Worm (Caenorhabditis elegans) whole organism, young adult: ENCODE measurements around the gene ttr-29.

Source experiments
- B0019.2 ChIP-seq: fragments of 200-800 bp; sonication (Bioruptor generic); conservative IDR thresholded peaks from 2 replicates; pipeline ENCODE4 v1.3.6; 2022; ENCODE audit warnings: missing genetic modification reagents, missing genetic modification characterization, missing compliant biosample characterization
- B0336.3 ChIP-seq: fragments of 200-800 bp; sonication (Bioruptor generic); IDR thresholded peaks from 2 replicates; pipeline ENCODE4 v1.3.6; 2022; ENCODE audit warnings: missing genetic modification characterization, missing compliant biosample characterization
- C17E4.6 ChIP-seq: fragments of 200-800 bp; sonication (Bioruptor generic); IDR thresholded peaks from 2 replicates; pipeline ENCODE4 v1.3.6; 2022; ENCODE audit warnings: missing genetic modification reagents, missing genetic modification characterization, missing compliant biosample characterization
- F22D6.2 ChIP-seq: sonication (generic microtip); optimal IDR thresholded peaks from 2 replicates; lab custom pipeline; 2016; ENCODE audit warnings: mild to moderate bottlenecking, missing genetic modification characterization, missing compliant biosample characterization
- F23B12.7 ChIP-seq: sonication (generic microtip); optimal IDR thresholded peaks from 2 replicates; lab custom pipeline; 2017; ENCODE audit warnings: missing genetic modification characterization, mild to moderate bottlenecking, missing compliant biosample characterization, antibody characterized with exemption, moderate library complexity; ENCODE audit not compliant: insufficient read depth
- Y53F4B.3 ChIP-seq: fragments of 200-800 bp; sonication (Bioruptor generic); IDR thresholded peaks from 2 replicates; pipeline ENCODE4 v1.3.6; 2022; ENCODE audit warnings: missing genetic modification reagents, missing genetic modification characterization, missing compliant biosample characterization
- Y67H2A.10 ChIP-seq: fragments of 200-800 bp; sonication (Bioruptor generic); conservative IDR thresholded peaks from 2 replicates; pipeline ENCODE4 v1.3.6; 2022; ENCODE audit warnings: missing genetic modification reagents, missing genetic modification characterization, missing compliant biosample characterization
- akir-1 ChIP-seq: fragments of 200-800 bp; sonication (Bioruptor generic); optimal IDR thresholded peaks from 2 replicates; lab custom pipeline; 2018; ENCODE audit warnings: mild to moderate bottlenecking, missing genetic modification characterization, moderate library complexity, missing compliant biosample characterization
- atf-7 ChIP-seq: sonication (generic microtip); optimal IDR thresholded peaks from 2 replicates; lab custom pipeline; 2017; ENCODE audit warnings: mild to moderate bottlenecking, missing genetic modification characterization, missing compliant biosample characterization
- bed-1 ChIP-seq: fragments of 200-800 bp; sonication (Bioruptor generic); IDR thresholded peaks from 2 replicates; pipeline ENCODE4 v1.3.6; 2022; ENCODE audit warnings: missing genetic modification reagents, missing genetic modification characterization, missing compliant biosample characterization
- ceh-27 ChIP-seq: fragments of 200-800 bp; sonication (Bioruptor generic); optimal IDR thresholded peaks from 2 replicates; lab custom pipeline; 2018; ENCODE audit warnings: mild to moderate bottlenecking, missing genetic modification characterization, moderate library complexity, missing compliant biosample characterization
- ceh-91 ChIP-seq: fragments of 200-800 bp; sonication (Bioruptor generic); IDR thresholded peaks from 2 replicates; pipeline ENCODE4 v1.3.6; 2022; ENCODE audit warnings: missing genetic modification reagents, missing genetic modification characterization, missing compliant biosample characterization
- die-1 ChIP-seq: sonication (generic microtip); optimal IDR thresholded peaks from 2 replicates; lab custom pipeline; 2016; ENCODE audit warnings: missing genotype, mild to moderate bottlenecking, missing genetic modification characterization, missing compliant biosample characterization
- egl-44 ChIP-seq: fragments of 200-800 bp; sonication (Bioruptor generic); IDR thresholded peaks from 2 replicates; pipeline ENCODE4 v1.3.6; 2022; ENCODE audit warnings: missing genetic modification reagents, missing genetic modification characterization, missing compliant biosample characterization
- ets-4 ChIP-seq: fragments of 200-800 bp; sonication (Bioruptor generic); optimal IDR thresholded peaks from 2 replicates; lab custom pipeline; 2018; ENCODE audit warnings: mild to moderate bottlenecking, missing genetic modification characterization, missing compliant biosample characterization
- hlh-26 ChIP-seq: fragments of 200-800 bp; sonication (Bioruptor generic); conservative IDR thresholded peaks from 2 replicates; pipeline ENCODE4 v1.3.6; 2022; ENCODE audit warnings: missing genetic modification reagents, missing genetic modification characterization, missing compliant biosample characterization
- hmg-20 ChIP-seq: fragments of 200-800 bp; sonication (Bioruptor generic); IDR thresholded peaks from 2 replicates; pipeline ENCODE4 v1.3.6; 2022; ENCODE audit warnings: missing genetic modification reagents, missing genetic modification characterization, missing compliant biosample characterization
- hrde-1 ChIP-seq: sonication (generic microtip); optimal IDR thresholded peaks from 2 replicates; lab custom pipeline; 2016; ENCODE audit warnings: missing genetic modification characterization, mild to moderate bottlenecking, missing compliant biosample characterization, moderate library complexity, missing genotype, missing genetic modification reagents, borderline replicate concordance
- hsf-1 ChIP-seq: fragments of 200-800 bp; sonication (Bioruptor generic); IDR thresholded peaks from 2 replicates; pipeline ENCODE4 v1.3.6; 2022; ENCODE audit warnings: missing genetic modification reagents, missing genetic modification characterization, missing compliant biosample characterization
- lag-1 ChIP-seq: fragments of 200-800 bp; sonication (Bioruptor generic); IDR thresholded peaks from 2 replicates; pipeline ENCODE4 v1.3.6; 2022; ENCODE audit warnings: missing genetic modification reagents, missing genetic modification characterization, missing compliant biosample characterization
- let-526 ChIP-seq: fragments of 200-800 bp; sonication (Bioruptor generic); IDR thresholded peaks from 2 replicates; pipeline ENCODE4 v1.3.6; 2022; ENCODE audit warnings: missing genetic modification reagents, missing genetic modification characterization, missing compliant biosample characterization
- let-607 ChIP-seq, 2 experiments: fragments of 200-800 bp in 1 of 2; sonication (Bioruptor generic) in 1 of 2; sonication (generic microtip) in 1 of 2; optimal IDR thresholded peaks; 2 replicates each; lab custom pipeline; 2016 to 2018; ENCODE audit warnings: mild to moderate bottlenecking in 2 of 2, missing compliant biosample characterization in 2 of 2, missing genetic modification characterization in 2 of 2, moderate library complexity in 2 of 2, missing genotype in 1 of 2
- lir-1 ChIP-seq: fragments of 200-800 bp; sonication (Bioruptor generic); conservative IDR thresholded peaks from 2 replicates; pipeline ENCODE4 v1.3.6; 2022; ENCODE audit warnings: missing genetic modification reagents, missing genetic modification characterization, missing compliant biosample characterization
- madf-3 ChIP-seq: fragments of 200-800 bp; sonication (Bioruptor generic); IDR thresholded peaks from 2 replicates; pipeline ENCODE4 v1.3.6; 2022; ENCODE audit warnings: missing genetic modification reagents, missing genetic modification characterization, missing compliant biosample characterization
- madf-6 ChIP-seq: fragments of 200-800 bp; sonication (Bioruptor generic); IDR thresholded peaks from 2 replicates; pipeline ENCODE4 v1.3.6; 2022; ENCODE audit warnings: missing genetic modification reagents, missing genetic modification characterization, missing compliant biosample characterization
- mel-28 ChIP-seq: sonication (generic microtip); optimal IDR thresholded peaks from 2 replicates; lab custom pipeline; 2016; ENCODE audit warnings: borderline replicate concordance, mild to moderate bottlenecking, missing genetic modification characterization, missing compliant biosample characterization
- nfya-2 ChIP-seq: fragments of 200-800 bp; sonication (Bioruptor generic); IDR thresholded peaks from 2 replicates; pipeline ENCODE4 v1.3.6; 2022; ENCODE audit warnings: missing genetic modification reagents, missing genetic modification characterization, missing compliant biosample characterization
- nfyb-1 ChIP-seq: fragments of 200-800 bp; sonication (Bioruptor generic); IDR thresholded peaks from 2 replicates; pipeline ENCODE4 v1.3.6; 2022; ENCODE audit warnings: missing genetic modification reagents, missing genetic modification characterization, missing compliant biosample characterization
- nhr-80 ChIP-seq: sonication (generic microtip); optimal IDR thresholded peaks from 2 replicates; lab custom pipeline; 2016; ENCODE audit warnings: missing genetic modification characterization, missing compliant biosample characterization
- pbrm-1 ChIP-seq: fragments of 200-800 bp; sonication (Bioruptor generic); IDR thresholded peaks from 2 replicates; pipeline ENCODE4 v1.3.6; 2022; ENCODE audit warnings: missing genetic modification reagents, missing genetic modification characterization, missing compliant biosample characterization
- repo-1 ChIP-seq: sonication (generic microtip); optimal IDR thresholded peaks from 2 replicates; lab custom pipeline; 2017; ENCODE audit warnings: mild to moderate bottlenecking, missing genetic modification characterization, missing compliant biosample characterization
- snpc-1.1 ChIP-seq: sonication (generic microtip); optimal IDR thresholded peaks from 2 replicates; lab custom pipeline; 2017; ENCODE audit warnings: missing genetic modification characterization, mild to moderate bottlenecking, missing compliant biosample characterization, antibody characterized with exemption, moderate library complexity, missing genotype, missing genetic modification reagents; ENCODE audit not compliant: insufficient read depth
- tbp1 ChIP-seq: fragments of 200-800 bp; sonication (Bioruptor generic); optimal IDR thresholded peaks from 2 replicates; lab custom pipeline; 2018; ENCODE audit warnings: mild to moderate bottlenecking, missing genetic modification characterization, missing compliant biosample characterization
- tbx-9 ChIP-seq: sonication (generic microtip); optimal IDR thresholded peaks from 2 replicates; lab custom pipeline; 2016; ENCODE audit warnings: borderline replicate concordance, missing genetic modification characterization, inconsistent platforms, missing compliant biosample characterization
- tlf-1 ChIP-seq: fragments of 200-800 bp; sonication (Bioruptor generic); optimal IDR thresholded peaks from 2 replicates; lab custom pipeline; 2018; ENCODE audit warnings: mild to moderate bottlenecking, missing genetic modification characterization, missing compliant biosample characterization
- xnd-1 ChIP-seq: sonication (generic microtip); optimal IDR thresholded peaks from 2 replicates; lab custom pipeline; 2016; ENCODE audit warnings: missing genotype, missing genetic modification reagents, missing genetic modification characterization, missing compliant biosample characterization
- ztf-22 ChIP-seq: fragments of 200-800 bp; sonication (Bioruptor generic); optimal IDR thresholded peaks from 2 replicates; lab custom pipeline; 2018; ENCODE audit warnings: mild to moderate bottlenecking, missing genetic modification characterization, moderate library complexity, missing compliant biosample characterization
- ztf-26 ChIP-seq: sonication (generic microtip); optimal IDR thresholded peaks from 2 replicates; lab custom pipeline; 2017; ENCODE audit warnings: missing genetic modification characterization, missing compliant biosample characterization

The ttr-29 gene

ce11 chrV:12879349-12879748, 27.3 kb downstream of the ttr-29 start:
- TF ChIP-seq tlf-1 (no peak), pbrm-1 (no peak), egl-44 (GFP tag; lab: Robert Waterston, UW) (no peak), mel-28 (tag; lab: Kevin White, UChicago) (no peak), akir-1 (GFP tag; lab: Kevin White, UChicago) (no peak), repo-1 (tag; lab: Kevin White, UChicago) (no peak), tbp1 (GFP tag; lab: Kevin White, UChicago) (no peak), hsf-1 (no peak), lag-1 (GFP tag; lab: Robert Waterston, UW) (no peak), Y53F4B.3 (no peak), madf-3 (GFP tag; lab: Robert Waterston, UW) (no peak), B0019.2 (no peak), lir-1 (GFP tag; lab: Robert Waterston, UW) (no peak), B0336.3 (GFP tag; lab: Robert Waterston, UW) (no peak), xnd-1 (no peak), nhr-80 (tag; lab: Kevin White, UChicago) (no peak), C17E4.6 (GFP tag; lab: Robert Waterston, UW) (no peak), atf-7 (no peak), snpc-1.1 (tag; lab: Kevin White, UChicago) (no peak)

ce11 chrV:12877579-12877978, 29.1 kb downstream of the ttr-29 start:
- TF ChIP-seq nhr-80 (tag; lab: Kevin White, UChicago), result peak; percentile 59
- no peak for TF ChIP-seq die-1 (tag; lab: Kevin White, UChicago)
- no peak for TF ChIP-seq Y53F4B.3

- TF ChIP-seq ceh-91 (GFP tag; lab: Robert Waterston, UW) (no peak), egl-44 (GFP tag; lab: Robert Waterston, UW) (no peak), F22D6.2 (tag; lab: Kevin White, UChicago) (no peak), pbrm-1 (no peak), tbx-9 (tag; lab: Kevin White, UChicago) (no peak), Y67H2A.10 (GFP tag; lab: Robert Waterston, UW) (no peak), nfyb-1 (no peak), hrde-1 (no peak), hlh-26 (GFP tag; lab: Robert Waterston, UW) (no peak), F23B12.7 (tag; lab: Kevin White, UChicago) (no peak), ceh-27 (GFP tag; lab: Kevin White, UChicago) (no peak), madf-6 (GFP tag; lab: Robert Waterston, UW) (no peak), nfya-2 (GFP tag; lab: Robert Waterston, UW) (no peak), ets-4 (GFP tag; lab: Kevin White, UChicago) (no peak), let-607 (tag; optimal IDR thresholded peaks at IDR 0.05; lab: Kevin White, UChicago) (no peak), bed-1 (GFP tag; lab: Robert Waterston, UW) (no peak), repo-1 (tag; lab: Kevin White, UChicago) (no peak)
- TF ChIP-seq, all 124 proteins: peak for 0
These were observed 29.9 kb downstream of the ttr-29 start for ce11 chrV:12876708-12877107.

- no peak for TF ChIP-seq let-526 (GFP tag; lab: Robert Waterston, UW)
- no peak for TF ChIP-seq ztf-26 (tag; lab: Kevin White, UChicago)
- TF ChIP-seq hmg-20 (GFP tag; lab: Robert Waterston, UW), result no peak
- TF ChIP-seq C17E4.6 (GFP tag; lab: Robert Waterston, UW), result no peak
- no peak for TF ChIP-seq ztf-22 (GFP tag; lab: Kevin White, UChicago)
- TF ChIP-seq, all 124 proteins: peak for 0
These were observed 30.8 kb downstream of the ttr-29 start for ce11 chrV:12875850-12876249.
